Fruit fly (Drosophila melanogaster): ENCODE data around the gene tko.

tko gene

DNA sequence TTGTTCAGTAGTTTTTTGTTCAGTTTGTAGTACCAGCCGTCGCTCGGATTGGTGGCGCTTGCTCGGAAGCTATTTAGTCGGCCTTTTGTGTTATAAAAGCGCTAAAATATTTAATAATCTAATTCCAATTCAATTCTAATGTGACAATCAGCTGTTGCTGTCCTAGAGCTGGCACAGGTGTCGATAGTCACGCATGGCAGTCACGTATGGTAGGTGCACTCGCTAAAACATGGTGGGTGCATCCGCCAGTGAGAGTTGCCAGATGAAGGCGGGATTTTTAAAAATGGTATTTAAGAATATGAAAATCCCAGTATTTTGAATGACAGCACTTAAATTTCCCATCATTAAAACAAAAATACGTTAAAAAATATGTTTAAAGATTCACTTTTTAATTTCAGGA lies at the start of gene tko:
TSS of gene tko (minus strand) at position 179 of the 400 bp plus-strand sequence.
- TF ChIP-seq C15 (GFP tag; IDR thresholded peaks at IDR 0.05) (no peak), CG12942 (GFP tag; optimal IDR thresholded peaks at IDR 0.05) (no peak), CG13123 (GFP tag; optimal IDR thresholded peaks at IDR 0.05) (no peak), CG31441 (GFP tag; IDR thresholded peaks at IDR 0.05) (no peak), CG8765 (GFP tag; IDR thresholded peaks at IDR 0.05) (no peak), gsb (GFP tag; IDR thresholded peaks at IDR 0.05) (no peak), klu (GFP tag; IDR thresholded peaks at IDR 0.05) (no peak), bab2 (GFP tag; optimal IDR thresholded peaks at IDR 0.05) (no peak), Kr (GFP tag; optimal IDR thresholded peaks at IDR 0.05) (no peak), Hmx (GFP tag; optimal IDR thresholded peaks at IDR 0.05) (no peak), CG12071 (GFP tag; optimal IDR thresholded peaks at IDR 0.05) (no peak), CG7556 (GFP tag; optimal IDR thresholded peaks at IDR 0.05) (no peak), ase (GFP tag; IDR thresholded peaks at IDR 0.05) (no peak), CG11695 (GFP tag; IDR thresholded peaks at IDR 0.05) (no peak), ttk (GFP tag; IDR thresholded peaks at IDR 0.05) (no peak), otp (GFP tag; IDR thresholded peaks at IDR 0.05) (no peak), CG15479 (GFP tag; optimal IDR thresholded peaks at IDR 0.05) (no peak), CG10431 (GFP tag; optimal IDR thresholded peaks at IDR 0.05) (no peak), D19B (GFP tag; optimal IDR thresholded peaks at IDR 0.05) (no peak), knrl (GFP tag; IDR thresholded peaks at IDR 0.05; ENCODE audit: partially characterized antibody) (peak; percentile 96), CG9932 (GFP tag; IDR thresholded peaks at IDR 0.05) (peak; percentile 67), maf-S (GFP tag; optimal IDR thresholded peaks at IDR 0.05) (no peak), vvl (GFP tag; IDR thresholded peaks at IDR 0.05) (peak; percentile 59; the same call in 1 of the 2 replicates), sens (GFP tag) (peak; percentile 64), CG18599 (GFP tag; optimal IDR thresholded peaks at IDR 0.05) (no peak), CG1792 (GFP tag; optimal IDR thresholded peaks at IDR 0.05) (no peak), CG8359 (GFP tag; optimal IDR thresholded peaks at IDR 0.05; ENCODE audit: borderline replicate concordance) (no peak), Antp (GFP tag; optimal IDR thresholded peaks at IDR 0.05) (no peak), CG12769 (tag; optimal IDR thresholded peaks at IDR 0.05) (no peak), schlank (tag; optimal IDR thresholded peaks at IDR 0.05) (no peak), pan (optimal IDR thresholded peaks at IDR 0.05) (no peak), pan (GFP tag; optimal IDR thresholded peaks at IDR 0.05 in 1 of 2, IDR thresholded peaks at IDR 0.05 in 1 of 2) (peak in 1 of 2 experiments; percentile 32), zf30C (GFP tag; optimal IDR thresholded peaks at IDR 0.05) (no peak), CG15601 (tag; optimal IDR thresholded peaks at IDR 0.05) (peak; percentile 14), CG7372 (GFP tag; IDR thresholded peaks at IDR 0.05) (no peak), jigr1 (GFP tag; IDR thresholded peaks at IDR 0.05) (no peak), CG33557 (GFP tag; optimal IDR thresholded peaks at IDR 0.05) (no peak), CG4617 (GFP tag; optimal IDR thresholded peaks at IDR 0.05; ENCODE audit: borderline replicate concordance) (peak; percentile 71), Taf1 (GFP tag; IDR thresholded peaks at IDR 0.05) (no peak), eyg (GFP tag; optimal IDR thresholded peaks at IDR 0.05) (no peak), bsh (GFP tag; optimal IDR thresholded peaks at IDR 0.05) (no peak), CG34376 (GFP tag; optimal IDR thresholded peaks at IDR 0.05) (no peak), chm (GFP tag; IDR thresholded peaks at IDR 0.05) (no peak), Abd-B (GFP tag; optimal IDR thresholded peaks at IDR 0.05) (no peak), Hr78 (GFP tag; optimal IDR thresholded peaks at IDR 0.05) (no peak), CG5245 (GFP tag; optimal IDR thresholded peaks at IDR 0.05) (no peak), Xrp1 (GFP tag; IDR thresholded peaks at IDR 0.05) (no peak), unc-4 (GFP tag; IDR thresholded peaks at IDR 0.05; ENCODE audit: partially characterized antibody) (peak; percentile 93), Fer1 (GFP tag; optimal IDR thresholded peaks at IDR 0.05) (no peak), CG8944 (GFP tag; optimal IDR thresholded peaks at IDR 0.05) (no peak), CG12155 (GFP tag; optimal IDR thresholded peaks at IDR 0.05) (no peak), Xbp1 (GFP tag; optimal IDR thresholded peaks at IDR 0.05) (peak; percentile 42)
